Fruit fly (Drosophila melanogaster): ENCODE results near the gene ND-23.
A peak's percentile ranks its signal among the peaks of the same experiment; 100 is the strongest.

DNA sequence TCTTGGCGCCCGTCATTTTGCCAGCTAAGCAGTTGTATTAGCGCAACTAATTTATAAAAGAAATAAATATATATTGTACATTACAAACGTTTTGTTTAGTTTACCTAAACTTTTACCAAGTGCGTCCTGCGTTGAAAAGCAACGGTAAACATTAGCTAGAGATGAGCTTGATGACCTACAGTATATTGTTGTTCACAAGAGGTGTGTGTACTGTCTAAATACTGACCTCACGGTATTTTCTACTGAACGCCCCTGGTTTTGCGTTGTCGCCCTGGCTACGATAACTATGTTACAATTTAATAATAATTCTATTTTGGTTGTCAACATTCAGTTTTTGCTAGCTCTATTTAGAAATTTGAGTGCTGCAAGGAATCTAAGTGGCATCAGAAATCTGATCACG is 44.5 kb downstream of the ND-23 start, which contains the start of gene Acyp2:
- TF ChIP-seq ey (GFP tag; optimal IDR thresholded peaks at IDR 0.05) (peak; percentile 17), rgr (GFP tag; optimal IDR thresholded peaks at IDR 0.05) (peak; percentile 14)
